Worm (Caenorhabditis elegans) whole organism, L1 larva: ENCODE data around the gene bgnt-1.5.

Experiments
- C34B4.2 ChIP-seq: sonication (generic microtip); optimal IDR thresholded peaks from 2 replicates; lab custom pipeline; 2017; ENCODE audit warnings: mild to moderate bottlenecking, missing genetic modification characterization, missing compliant biosample characterization
- Y116A8C.19 ChIP-seq: sonication (generic microtip); optimal IDR thresholded peaks from 2 replicates; lab custom pipeline; 2016; ENCODE audit warnings: missing compliant biosample characterization, missing genetic modification characterization, borderline replicate concordance
- mef-2 ChIP-seq: fragments of 150-350 bp; optimal IDR thresholded peaks from 2 replicates; lab custom pipeline; 2014; ENCODE audit warnings: missing biosample characterization, missing genetic modification characterization
- sup-37 ChIP-seq: fragments of 200-800 bp; sonication (Bioruptor generic); optimal IDR thresholded peaks from 2 replicates; lab custom pipeline; 2018; ENCODE audit warnings: mild to moderate bottlenecking, missing genetic modification characterization, missing compliant biosample characterization
- ztf-4 ChIP-seq: fragments of 150-350 bp; optimal IDR thresholded peaks from 2 replicates; lab custom pipeline; 2014; ENCODE audit warnings: missing biosample characterization, missing genetic modification characterization

ce11 chrX:13246668-13247358 is 14.7 kb upstream of the bgnt-1.5 start:
- TF ChIP-seq ztf-4 (tag; lab: Kevin White, UChicago) (no peak), Y116A8C.19 (no peak), sup-37 (GFP tag; lab: Kevin White, UChicago) (no peak), mef-2 (tag; lab: Kevin White, UChicago) (no peak), C34B4.2 (tag; lab: Kevin White, UChicago) (no peak)
